Fruit fly (Drosophila melanogaster) whole organism, embryonic: ENCODE data around the gene vas.

ENCODE experiments used
- Antp ChIP-seq: fragments of 200-800 bp; sonication (Bioruptor generic); optimal IDR thresholded peaks from 3 replicates; lab custom pipeline; 2016; ENCODE audit warnings: missing biosample characterization, missing genetic modification characterization
- Atf3 ChIP-seq: fragments of 200-800 bp; sonication (Bioruptor generic); optimal IDR thresholded peaks from 3 replicates; lab custom pipeline; 2016; ENCODE audit warnings: missing biosample characterization, missing genetic modification characterization
- C15 ChIP-seq: fragments of 200-800 bp; sonication (Bioruptor generic); IDR thresholded peaks from 3 replicates; pipeline ENCODE4 v1.3.6; 2022; ENCODE audit warnings: missing biosample characterization, missing genetic modification characterization
- CG11085 ChIP-seq: fragments of 200-800 bp; sonication (Bioruptor generic); IDR thresholded peaks from 2 replicates; pipeline ENCODE4 v1.3.6; 2022; ENCODE audit warnings: missing biosample characterization, missing genetic modification characterization
- CG11093 ChIP-seq: fragments of 200-800 bp; sonication (Bioruptor generic); IDR thresholded peaks from 3 replicates; pipeline ENCODE4 v1.3.6; 2022; ENCODE audit warnings: missing biosample characterization, missing genetic modification characterization
- CG12071 ChIP-seq: fragments of 200-800 bp; sonication (Bioruptor generic); optimal IDR thresholded peaks from 3 replicates; lab custom pipeline; 2018; ENCODE audit warnings: missing biosample characterization, mild to moderate bottlenecking, missing genetic modification characterization
- CG12391 ChIP-seq: fragments of 200-800 bp; sonication (Bioruptor generic); optimal IDR thresholded peaks from 3 replicates; lab custom pipeline; 2018; ENCODE audit warnings: missing biosample characterization, mild to moderate bottlenecking, missing genetic modification characterization, moderate library complexity
- CG12769 ChIP-seq: fragments of 200-800 bp; sonication (Bioruptor generic); optimal IDR thresholded peaks from 2 replicates; lab custom pipeline; 2019; ENCODE audit warnings: missing biosample characterization, mild to moderate bottlenecking, missing genetic modification characterization, moderate library complexity
- CG13287 ChIP-seq: fragments of 200-800 bp; sonication (Bioruptor generic); IDR thresholded peaks from 2 replicates; pipeline ENCODE4 v1.3.6; 2022; ENCODE audit warnings: missing biosample characterization, missing genetic modification characterization; ENCODE audit not compliant: partially characterized antibody
- CG14965 ChIP-seq: fragments of 200-800 bp; sonication (Bioruptor generic); optimal IDR thresholded peaks from 2 replicates; lab custom pipeline; 2016; ENCODE audit warnings: missing biosample characterization, missing genetic modification characterization, borderline replicate concordance
- CG1529 ChIP-seq: fragments of 200-800 bp; sonication (Bioruptor generic); optimal IDR thresholded peaks from 3 replicates; lab custom pipeline; 2018; ENCODE audit warnings: missing biosample characterization, missing genetic modification characterization
- CG16815 ChIP-seq: fragments of 200-800 bp; sonication (Bioruptor generic); optimal IDR thresholded peaks from 3 replicates; lab custom pipeline; 2017; ENCODE audit warnings: missing biosample characterization, mild to moderate bottlenecking, missing genetic modification characterization
- CG17829 ChIP-seq: fragments of 200-800 bp; optimal IDR thresholded peaks from 2 replicates; lab custom pipeline; 2019; ENCODE audit warnings: missing biosample characterization, mild to moderate bottlenecking, missing genetic modification characterization, moderate library complexity
- CG17912 ChIP-seq: fragments of 200-800 bp; sonication (Bioruptor generic); optimal IDR thresholded peaks from 2 replicates; lab custom pipeline; 2018; ENCODE audit warnings: missing biosample characterization, mild to moderate bottlenecking, missing genetic modification characterization
- CG2199 ChIP-seq: fragments of 200-800 bp; sonication (Bioruptor generic); IDR thresholded peaks from 3 replicates; pipeline ENCODE4 v1.3.6; 2022; ENCODE audit warnings: missing biosample characterization, missing genetic modification characterization
- CG2712 ChIP-seq: fragments of 200-800 bp; optimal IDR thresholded peaks from 3 replicates; lab custom pipeline; 2019; ENCODE audit warnings: missing biosample characterization, mild to moderate bottlenecking, missing genetic modification characterization, moderate library complexity
- CG31365 ChIP-seq: fragments of 200-800 bp; sonication (Bioruptor generic); optimal IDR thresholded peaks from 2 replicates; lab custom pipeline; 2018; ENCODE audit warnings: missing biosample characterization, mild to moderate bottlenecking, missing genetic modification characterization
- CG3163 ChIP-seq: fragments of 200-800 bp; sonication (Bioruptor generic); optimal IDR thresholded peaks from 3 replicates; lab custom pipeline; 2016; ENCODE audit warnings: missing biosample characterization, missing genetic modification characterization
- CG3847 ChIP-seq: fragments of 200-800 bp; sonication (Bioruptor generic); IDR thresholded peaks from 2 replicates; pipeline ENCODE4 v1.3.6; 2022; ENCODE audit warnings: missing biosample characterization, missing genetic modification characterization
- CG6854 ChIP-seq: fragments of 200-800 bp; sonication (Bioruptor generic); optimal IDR thresholded peaks from 3 replicates; lab custom pipeline; 2017; ENCODE audit warnings: missing biosample characterization, mild to moderate bottlenecking, missing genetic modification characterization
- CG7786 ChIP-seq: fragments of 200-800 bp; sonication (Bioruptor generic); optimal IDR thresholded peaks from 2 replicates; lab custom pipeline; 2016; ENCODE audit warnings: missing biosample characterization, missing genetic modification characterization
- CG9797 ChIP-seq: fragments of 200-800 bp; sonication (Bioruptor generic); optimal IDR thresholded peaks from 3 replicates; lab custom pipeline; 2018; ENCODE audit warnings: missing biosample characterization, mild to moderate bottlenecking, missing genetic modification characterization
- CrebB ChIP-seq: fragments of 200-800 bp; sonication (Bioruptor generic); optimal IDR thresholded peaks from 3 replicates; lab custom pipeline; 2018; ENCODE audit warnings: missing biosample characterization, mild to moderate bottlenecking, missing genetic modification characterization
- Dbx ChIP-seq: fragments of 200-800 bp; sonication (Bioruptor generic); IDR thresholded peaks from 3 replicates; pipeline ENCODE4 v1.3.6; 2022; ENCODE audit warnings: missing biosample characterization, missing genetic modification characterization
- Dek ChIP-seq: fragments of 200-800 bp; sonication (Bioruptor generic); optimal IDR thresholded peaks from 3 replicates; lab custom pipeline; 2019; ENCODE audit warnings: missing biosample characterization, mild to moderate bottlenecking, missing genetic modification characterization, moderate library complexity
- Doc3 ChIP-seq: fragments of 200-800 bp; sonication (Bioruptor generic); IDR thresholded peaks from 3 replicates; pipeline ENCODE4 v1.3.6; 2022; ENCODE audit warnings: missing biosample characterization, missing genetic modification characterization; ENCODE audit not compliant: partially characterized antibody
- ERR ChIP-seq: fragments of 200-800 bp; sonication (Bioruptor generic); optimal IDR thresholded peaks from 2 replicates; lab custom pipeline; 2016; ENCODE audit warnings: missing biosample characterization, missing genetic modification characterization
- Ets97D ChIP-seq: fragments of 200-800 bp; sonication (Bioruptor generic); optimal IDR thresholded peaks from 3 replicates; lab custom pipeline; 2016; ENCODE audit warnings: missing biosample characterization, missing genetic modification characterization
- HmgZ ChIP-seq: fragments of 200-800 bp; sonication (Bioruptor generic); optimal IDR thresholded peaks from 2 replicates; lab custom pipeline; 2018; ENCODE audit warnings: missing biosample characterization, mild to moderate bottlenecking, missing genetic modification characterization
- Myb ChIP-seq: fragments of 200-800 bp; sonication (Bioruptor generic); optimal IDR thresholded peaks from 2 replicates; lab custom pipeline; 2016; ENCODE audit warnings: missing biosample characterization, missing genetic modification characterization
- NFAT ChIP-seq: fragments of 200-800 bp; sonication (Bioruptor generic); IDR thresholded peaks from 2 replicates; pipeline ENCODE4 v1.3.6; 2022; ENCODE audit warnings: missing biosample characterization, missing genetic modification characterization
- Neu2 ChIP-seq: fragments of 200-800 bp; sonication (Bioruptor generic); optimal IDR thresholded peaks from 3 replicates; lab custom pipeline; 2016; ENCODE audit warnings: missing biosample characterization, missing genetic modification characterization, borderline replicate concordance
- Ptx1 ChIP-seq: fragments of 200-800 bp; sonication (Bioruptor generic); IDR thresholded peaks from 2 replicates; pipeline ENCODE4 v1.3.6; 2022; ENCODE audit warnings: missing biosample characterization, missing genetic modification characterization
- Xrp1 ChIP-seq: fragments of 200-800 bp; sonication (Bioruptor generic); IDR thresholded peaks from 2 replicates; pipeline ENCODE4 v1.3.6; 2022; ENCODE audit warnings: missing biosample characterization, missing genetic modification characterization
- crc ChIP-seq: fragments of 200-800 bp; sonication (Bioruptor generic); optimal IDR thresholded peaks from 2 replicates; lab custom pipeline; 2016; ENCODE audit warnings: missing biosample characterization, missing genetic modification characterization
- croc ChIP-seq: fragments of 200-800 bp; sonication (Bioruptor generic); conservative IDR thresholded peaks from 3 replicates; pipeline ENCODE4 v1.3.6; 2022; ENCODE audit warnings: missing biosample characterization, missing genetic modification characterization
- dm ChIP-seq: fragments of 200-800 bp; sonication (Bioruptor generic); optimal IDR thresholded peaks from 3 replicates; lab custom pipeline; 2016; ENCODE audit warnings: missing biosample characterization, missing genetic modification characterization
- kah ChIP-seq: fragments of 200-800 bp; sonication (Bioruptor generic); optimal IDR thresholded peaks from 2 replicates; lab custom pipeline; 2018; ENCODE audit warnings: missing biosample characterization, mild to moderate bottlenecking, missing genetic modification characterization
- lmd ChIP-seq: fragments of 200-800 bp; sonication (Bioruptor generic); IDR thresholded peaks from 2 replicates; pipeline ENCODE4 v1.3.6; 2022; ENCODE audit warnings: missing biosample characterization, missing genetic modification characterization
- lov ChIP-seq, 2 experiments: fragments of 200-800 bp in 1 of 2; fragments of >200 bp in 1 of 2; sonication (Bioruptor generic) in 1 of 2; IDR thresholded peaks in 1 of 2; optimal IDR thresholded peaks in 1 of 2; 2 replicates in 1 of 2; 3 replicates in 1 of 2; pipeline versions ENCODE4 v1.3.6 to Lab custom; 2017 to 2022; ENCODE audit warnings: missing biosample characterization in 1 of 2, missing genetic modification characterization in 1 of 2
- nerfin-1 ChIP-seq: fragments of 200-800 bp; sonication (Bioruptor generic); optimal IDR thresholded peaks from 3 replicates; lab custom pipeline; 2019; ENCODE audit warnings: missing biosample characterization, mild to moderate bottlenecking, missing genetic modification characterization, moderate library complexity
- p53 ChIP-seq: fragments of 200-800 bp; sonication (Bioruptor generic); optimal IDR thresholded peaks from 2 replicates; lab custom pipeline; 2016; ENCODE audit warnings: missing biosample characterization, missing genetic modification characterization
- pita ChIP-seq: fragments of 200-800 bp; sonication (Bioruptor generic); optimal IDR thresholded peaks from 2 replicates; lab custom pipeline; 2017; ENCODE audit warnings: missing biosample characterization, mild to moderate bottlenecking, missing genetic modification characterization
- ranshi ChIP-seq: fragments of 200-800 bp; sonication (Bioruptor generic); IDR thresholded peaks from 2 replicates; pipeline ENCODE4 v1.3.6; 2022; ENCODE audit warnings: missing biosample characterization, missing genetic modification characterization
- sens ChIP-seq: fragments of 200-800 bp; sonication (Bioruptor generic); peaks from one replicate; lab custom pipeline; 2016; ENCODE audit warnings: missing biosample characterization, missing genetic modification characterization
- sug ChIP-seq: fragments of 200-800 bp; optimal IDR thresholded peaks from 2 replicates; lab custom pipeline; 2019; ENCODE audit warnings: missing biosample characterization, mild to moderate bottlenecking, missing genetic modification characterization, moderate library complexity
- tll ChIP-seq, 2 experiments: fragments of 200-800 bp in 1 of 2; fragments of >200 bp in 1 of 2; sonication (Bioruptor generic) in 1 of 2; optimal IDR thresholded peaks; 2 replicates each; lab custom pipeline; 2017 to 2019; ENCODE audit warnings: missing biosample characterization in 2 of 2, missing genetic modification characterization in 2 of 2, mild to moderate bottlenecking in 1 of 2, moderate library complexity in 1 of 2
- tna ChIP-seq: fragments of 200-800 bp; sonication (Bioruptor generic); IDR thresholded peaks from 2 replicates; pipeline ENCODE4 v1.3.6; 2022; ENCODE audit warnings: missing biosample characterization, missing genetic modification characterization; ENCODE audit not compliant: partially characterized antibody
- toy ChIP-seq: fragments of 200-800 bp; sonication (Bioruptor generic); IDR thresholded peaks from 2 replicates; pipeline ENCODE4 v1.3.6; 2022; ENCODE audit warnings: missing biosample characterization, missing genetic modification characterization
- unc-4 ChIP-seq: fragments of 200-800 bp; sonication (Bioruptor generic); IDR thresholded peaks from 2 replicates; pipeline ENCODE4 v1.3.6; 2022; ENCODE audit warnings: missing biosample characterization, missing genetic modification characterization; ENCODE audit not compliant: partially characterized antibody

The vas gene

DNA sequence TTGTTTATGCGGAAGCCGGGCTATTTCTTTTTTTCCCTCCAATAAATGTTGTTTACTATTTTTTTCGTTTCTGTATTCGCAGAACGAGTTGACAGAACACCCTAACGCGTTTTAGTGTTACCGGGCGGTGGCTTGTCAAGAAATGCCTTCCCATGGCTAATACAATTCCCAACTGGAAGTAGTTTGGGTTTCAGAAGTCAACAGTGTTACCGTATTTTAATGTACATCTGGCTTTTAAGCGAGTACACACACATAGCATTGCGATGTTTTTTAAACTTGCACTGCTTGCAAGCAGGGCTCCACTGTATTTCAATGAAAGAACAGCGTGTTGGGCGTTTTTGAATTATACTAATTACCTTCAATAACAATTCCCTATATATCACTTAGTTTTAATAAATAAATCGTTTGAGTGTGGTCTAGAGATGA is 863 bp upstream of the vas start, which contains the start of gene TfIIS (continued):
- TF ChIP-seq HmgZ (tag; lab: Kevin White, UChicago), result peak; percentile 90
- TF ChIP-seq CG12769 (tag; lab: Kevin White, UChicago), result peak; percentile 59
- TF ChIP-seq CG11085 (GFP tag; lab: Robert Waterston, UW), result no peak
- TF ChIP-seq CG2199, result peak; percentile 55; the same call in 1 of the 3 replicates
- TF ChIP-seq CG7786 (GFP tag; lab: Kevin White, UChicago), result peak; percentile 18
- peak; percentile 50; the same call in 1 of the 2 replicates for TF ChIP-seq CG13287 (GFP tag; lab: Robert Waterston, UW)
- TF ChIP-seq sug (tag; lab: Kevin White, UChicago), result peak; percentile 40
- peak; percentile 11 for TF ChIP-seq CG17912
- no peak for TF ChIP-seq ranshi
- TF ChIP-seq Neu2, result no peak
- TF ChIP-seq CG3847, result peak; percentile 72
- TF ChIP-seq sens (GFP tag; lab: Kevin White, UChicago), result no peak
- TF ChIP-seq C15, result no peak
- peak; percentile 7; the same call in 1 of the 2 replicates for TF ChIP-seq lmd (GFP tag; lab: Robert Waterston, UW)
- no peak for TF ChIP-seq Doc3 (GFP tag; lab: Robert Waterston, UW)
- TF ChIP-seq lov (optimal IDR thresholded peaks at IDR 0.05; lab: Kevin White, UChicago), result no peak
- no peak for TF ChIP-seq lov (GFP tag; IDR thresholded peaks at IDR 0.05; lab: Robert Waterston, UW)
- TF ChIP-seq CG6854 (GFP tag; lab: Kevin White, UChicago), result no peak
- peak; percentile 24 for TF ChIP-seq CG3163 (GFP tag; lab: Kevin White, UChicago)
- TF ChIP-seq crc (GFP tag; lab: Kevin White, UChicago), result no peak
- peak; percentile 98 for TF ChIP-seq CG31365 (tag; lab: Kevin White, UChicago)
- TF ChIP-seq tna (GFP tag; lab: Robert Waterston, UW), result no peak
- TF ChIP-seq toy (GFP tag; lab: Robert Waterston, UW), result no peak
- peak; percentile 97 for TF ChIP-seq CG9797 (GFP tag; lab: Kevin White, UChicago)
- TF ChIP-seq kah (GFP tag; lab: Kevin White, UChicago), result no peak
- TF ChIP-seq Xrp1 (GFP tag; lab: Robert Waterston, UW), result no peak
- TF ChIP-seq CG12391 (tag; lab: Kevin White, UChicago), result peak; percentile 28
- TF ChIP-seq Ptx1, result peak; percentile 12; the same call in 1 of the 2 replicates
- no peak for TF ChIP-seq NFAT (GFP tag; lab: Robert Waterston, UW)
- TF ChIP-seq CG16815 (GFP tag; lab: Kevin White, UChicago), result no peak
- TF ChIP-seq tll (GFP tag; optimal IDR thresholded peaks at IDR 0.05; lab: Kevin White, UChicago), result peak in 1 of 2 experiments; percentile 94
- TF ChIP-seq ERR, result peak; percentile 3
- peak; percentile 73 for TF ChIP-seq p53 (GFP tag; lab: Kevin White, UChicago)
- TF ChIP-seq pita (GFP tag; lab: Kevin White, UChicago), result peak; percentile 86
- TF ChIP-seq CG12071, result no peak
- TF ChIP-seq CrebB (tag; lab: Kevin White, UChicago), result no peak
- TF ChIP-seq nerfin-1, result peak; percentile 1
- TF ChIP-seq unc-4 (GFP tag; lab: Robert Waterston, UW), result peak; percentile 45; the same call in 1 of the 2 replicates
- peak; percentile 90 for TF ChIP-seq Ets97D (GFP tag; lab: Kevin White, UChicago)
- TF ChIP-seq dm (GFP tag; lab: Kevin White, UChicago), result peak; percentile 74
- no peak for TF ChIP-seq croc (GFP tag; lab: Robert Waterston, UW)
- TF ChIP-seq Myb (GFP tag; lab: Kevin White, UChicago), result peak; percentile 87
- no peak for TF ChIP-seq CG1529 (GFP tag; lab: Kevin White, UChicago)
- TF ChIP-seq Dek (tag; lab: Kevin White, UChicago), result peak; percentile 20
- TF ChIP-seq Antp (GFP tag; lab: Kevin White, UChicago), result no peak
- TF ChIP-seq Atf3 (GFP tag; lab: Kevin White, UChicago), result no peak
- peak; percentile 21 for TF ChIP-seq CG2712 (tag; lab: Kevin White, UChicago)
- TF ChIP-seq CG14965 (GFP tag; lab: Kevin White, UChicago), result no peak
- TF ChIP-seq CG17829, result peak; percentile 16
- TF ChIP-seq CG11093 (GFP tag; lab: Robert Waterston, UW), result no peak
- 0 out of 3 replicates have a peak, but pooled peaks have one; percentile 12 for TF ChIP-seq Dbx (GFP tag; lab: Robert Waterston, UW)
